Fruit fly (Drosophila melanogaster) whole organism, embryonic: Measurements from ENCODE around the gene CG14853.
A peak's percentile ranks its signal among the peaks of the same experiment; 100 is the strongest.

Experiments used
- Atf-2 ChIP-seq: fragments of 200-800 bp; sonication (Bioruptor generic); optimal IDR thresholded peaks from 2 replicates; lab custom pipeline; 2016; ENCODE audit warnings: missing biosample characterization, missing genetic modification characterization
- C15 ChIP-seq: fragments of 200-800 bp; sonication (Bioruptor generic); IDR thresholded peaks from 3 replicates; pipeline ENCODE4 v1.3.6; 2022; ENCODE audit warnings: missing biosample characterization, missing genetic modification characterization
- CG12071 ChIP-seq: fragments of 200-800 bp; sonication (Bioruptor generic); optimal IDR thresholded peaks from 3 replicates; lab custom pipeline; 2018; ENCODE audit warnings: missing biosample characterization, mild to moderate bottlenecking, missing genetic modification characterization
- CG12219 ChIP-seq: fragments of 200-800 bp; sonication (Bioruptor generic); optimal IDR thresholded peaks from 3 replicates; lab custom pipeline; 2018; ENCODE audit warnings: missing biosample characterization, mild to moderate bottlenecking, missing genetic modification characterization
- CG12236 ChIP-seq: fragments of 200-800 bp; sonication (Bioruptor generic); optimal IDR thresholded peaks from 2 replicates; lab custom pipeline; 2016; ENCODE audit warnings: missing biosample characterization, missing genetic modification characterization
- CG14860 ChIP-seq: fragments of 200-800 bp; sonication (Bioruptor generic); IDR thresholded peaks from 3 replicates; pipeline ENCODE4 v1.3.6; 2022; ENCODE audit warnings: missing biosample characterization, missing genetic modification characterization; ENCODE audit not compliant: partially characterized antibody
- CG1602 ChIP-seq: fragments of 200-800 bp; sonication (Bioruptor generic); optimal IDR thresholded peaks from 3 replicates; lab custom pipeline; 2016; ENCODE audit warnings: missing biosample characterization, missing genetic modification characterization
- CG16863 ChIP-seq: fragments of 200-800 bp; sonication (Bioruptor generic); optimal IDR thresholded peaks from 3 replicates; lab custom pipeline; 2016; ENCODE audit warnings: missing biosample characterization, missing genetic modification characterization
- CG17359 ChIP-seq: fragments of 200-800 bp; sonication (Bioruptor generic); optimal IDR thresholded peaks from 3 replicates; lab custom pipeline; 2018; ENCODE audit warnings: missing biosample characterization, mild to moderate bottlenecking, missing genetic modification characterization, moderate library complexity
- CG17361 ChIP-seq: fragments of 200-800 bp; sonication (Bioruptor generic); IDR thresholded peaks from 3 replicates; pipeline ENCODE4 v1.3.6; 2022; ENCODE audit warnings: missing biosample characterization, missing genetic modification characterization
- CG17385 ChIP-seq: fragments of 200-800 bp; sonication (Bioruptor generic); optimal IDR thresholded peaks from 3 replicates; lab custom pipeline; 2018; ENCODE audit warnings: missing biosample characterization, mild to moderate bottlenecking, missing genetic modification characterization
- CG1832 ChIP-seq: fragments of 200-800 bp; sonication (Bioruptor generic); optimal IDR thresholded peaks from 2 replicates; lab custom pipeline; 2017; ENCODE audit warnings: missing biosample characterization, mild to moderate bottlenecking, missing genetic modification characterization, inconsistent platforms
- CG18619 ChIP-seq: fragments of 200-800 bp; sonication (Bioruptor generic); optimal IDR thresholded peaks from 3 replicates; lab custom pipeline; 2017; ENCODE audit warnings: missing biosample characterization, mild to moderate bottlenecking, missing genetic modification characterization
- CG2712 ChIP-seq: fragments of 200-800 bp; optimal IDR thresholded peaks from 3 replicates; lab custom pipeline; 2019; ENCODE audit warnings: missing biosample characterization, mild to moderate bottlenecking, missing genetic modification characterization, moderate library complexity
- CG8388 ChIP-seq: fragments of 200-800 bp; sonication (Bioruptor generic); optimal IDR thresholded peaks from 2 replicates; lab custom pipeline; 2019; ENCODE audit warnings: missing biosample characterization, mild to moderate bottlenecking, missing genetic modification characterization, moderate library complexity
- CG8924 ChIP-seq: fragments of 200-800 bp; optimal IDR thresholded peaks from 3 replicates; lab custom pipeline; 2019; ENCODE audit warnings: missing biosample characterization, mild to moderate bottlenecking, missing genetic modification characterization, moderate library complexity
- CG9609 ChIP-seq: fragments of 200-800 bp; sonication (Bioruptor generic); optimal IDR thresholded peaks from 3 replicates; lab custom pipeline; 2016; ENCODE audit warnings: missing biosample characterization, missing genetic modification characterization
- CG9727 ChIP-seq: fragments of 200-800 bp; sonication (Bioruptor generic); optimal IDR thresholded peaks from 3 replicates; lab custom pipeline; 2017; ENCODE audit warnings: missing biosample characterization, mild to moderate bottlenecking, missing genetic modification characterization
- Chrac-16 ChIP-seq: fragments of 200-800 bp; sonication (Bioruptor generic); optimal IDR thresholded peaks from 3 replicates; lab custom pipeline; 2016; ENCODE audit warnings: missing biosample characterization, missing genetic modification characterization
- Dbx ChIP-seq: fragments of 200-800 bp; sonication (Bioruptor generic); IDR thresholded peaks from 3 replicates; pipeline ENCODE4 v1.3.6; 2022; ENCODE audit warnings: missing biosample characterization, missing genetic modification characterization
- HLHmδ ChIP-seq: fragments of 200-800 bp; sonication (Bioruptor generic); optimal IDR thresholded peaks from 2 replicates; lab custom pipeline; 2018; ENCODE audit warnings: missing biosample characterization, mild to moderate bottlenecking, missing genetic modification characterization, moderate library complexity
- Hey ChIP-seq: fragments of 200-800 bp; sonication (Bioruptor generic); optimal IDR thresholded peaks from 3 replicates; lab custom pipeline; 2018; ENCODE audit warnings: missing biosample characterization, mild to moderate bottlenecking, missing genetic modification characterization
- Hr3 ChIP-seq: fragments of 200-800 bp; sonication (Bioruptor generic); optimal IDR thresholded peaks from 3 replicates; lab custom pipeline; 2016; ENCODE audit warnings: missing biosample characterization, missing genetic modification characterization
- Hr51 ChIP-seq, 2 experiments: fragments of 200-800 bp; sonication (Bioruptor generic); optimal IDR thresholded peaks; 2 replicates in 1 of 2; 3 replicates in 1 of 2; lab custom pipeline; 2016 to 2018; ENCODE audit warnings: missing biosample characterization in 2 of 2, missing genetic modification characterization in 2 of 2, mild to moderate bottlenecking in 1 of 2, moderate library complexity in 1 of 2
- Hsf ChIP-seq: fragments of 200-800 bp; sonication (Bioruptor generic); optimal IDR thresholded peaks from 3 replicates; lab custom pipeline; 2016; ENCODE audit warnings: missing biosample characterization, missing genetic modification characterization
- Mad ChIP-seq: fragments of 200-800 bp; sonication (Bioruptor generic); optimal IDR thresholded peaks from 2 replicates; lab custom pipeline; 2016; ENCODE audit warnings: missing biosample characterization, missing genetic modification characterization
- Max ChIP-seq: fragments of 200-800 bp; sonication (Bioruptor generic); optimal IDR thresholded peaks from 2 replicates; lab custom pipeline; 2016; ENCODE audit warnings: missing biosample characterization, mild to moderate bottlenecking, missing genetic modification characterization
- NC2β ChIP-seq: fragments of 200-800 bp; sonication (Bioruptor generic); optimal IDR thresholded peaks from 2 replicates; lab custom pipeline; 2016; ENCODE audit warnings: missing biosample characterization, missing genetic modification characterization
- Nf-YB ChIP-seq: fragments of 200-800 bp; sonication (Bioruptor generic); optimal IDR thresholded peaks from 3 replicates; lab custom pipeline; 2019; ENCODE audit warnings: missing biosample characterization, mild to moderate bottlenecking, missing genetic modification characterization, moderate library complexity
- PHDP ChIP-seq: fragments of 200-800 bp; sonication (Bioruptor generic); optimal IDR thresholded peaks from 3 replicates; lab custom pipeline; 2018; ENCODE audit warnings: missing biosample characterization, mild to moderate bottlenecking, missing genetic modification characterization, moderate library complexity
- Six4 ChIP-seq: fragments of 200-800 bp; sonication (Bioruptor generic); optimal IDR thresholded peaks from 2 replicates; lab custom pipeline; 2016; ENCODE audit warnings: missing biosample characterization, missing genetic modification characterization
- Spps ChIP-seq: fragments of 200-800 bp; sonication (Bioruptor generic); optimal IDR thresholded peaks from 2 replicates; lab custom pipeline; 2018; ENCODE audit warnings: missing biosample characterization, mild to moderate bottlenecking, missing genetic modification characterization
- Ssrp ChIP-seq: fragments of 200-800 bp; sonication (Bioruptor generic); optimal IDR thresholded peaks from 2 replicates; lab custom pipeline; 2018; ENCODE audit warnings: missing biosample characterization, mild to moderate bottlenecking, missing genetic modification characterization, moderate library complexity
- aop ChIP-seq: fragments of 200-800 bp; sonication (Bioruptor generic); IDR thresholded peaks from 2 replicates; pipeline ENCODE4 v1.3.6; 2022; ENCODE audit warnings: missing biosample characterization, missing genetic modification characterization
- ash1 ChIP-seq: fragments of 200-800 bp; sonication (Bioruptor generic); optimal IDR thresholded peaks from 2 replicates; lab custom pipeline; 2018; ENCODE audit warnings: missing biosample characterization, mild to moderate bottlenecking, missing genetic modification characterization
- az2 ChIP-seq: fragments of 200-800 bp; sonication (Bioruptor generic); optimal IDR thresholded peaks from 3 replicates; lab custom pipeline; 2016; ENCODE audit warnings: missing biosample characterization, missing genetic modification characterization
- bab2 ChIP-seq: fragments of 200-800 bp; sonication (Bioruptor generic); optimal IDR thresholded peaks from 2 replicates; lab custom pipeline; 2016; ENCODE audit warnings: missing biosample characterization, missing genetic modification characterization
- chif ChIP-seq, 2 experiments: fragments of 200-800 bp; sonication (Bioruptor generic); optimal IDR thresholded peaks; 3 replicates each; lab custom pipeline; 2016; ENCODE audit warnings: missing biosample characterization in 2 of 2, missing genetic modification characterization in 2 of 2
- crol ChIP-seq: fragments of 200-800 bp; sonication (Bioruptor generic); IDR thresholded peaks from 2 replicates; pipeline ENCODE4 v1.3.6; 2022; ENCODE audit warnings: missing biosample characterization, missing genetic modification characterization
- cwo ChIP-seq: fragments of 200-800 bp; sonication (Bioruptor generic); optimal IDR thresholded peaks from 3 replicates; lab custom pipeline; 2017; ENCODE audit warnings: missing biosample characterization, missing genetic modification characterization, mild to moderate bottlenecking, moderate library complexity, missing genetic modification reagents
- dpn ChIP-seq, 2 experiments: fragments of 200-800 bp; sonication (Bioruptor generic); optimal IDR thresholded peaks; 3 replicates each; lab custom pipeline; 2016; ENCODE audit warnings: missing biosample characterization in 2 of 2, missing genetic modification characterization in 2 of 2
- kay ChIP-seq: fragments of 200-800 bp; sonication (Bioruptor generic); optimal IDR thresholded peaks from 2 replicates; lab custom pipeline; 2016; ENCODE audit warnings: missing biosample characterization, missing genetic modification characterization
- knrl ChIP-seq: fragments of 200-800 bp; sonication (Bioruptor generic); IDR thresholded peaks from 3 replicates; pipeline ENCODE4 v1.3.6; 2022; ENCODE audit warnings: missing biosample characterization, missing genetic modification characterization; ENCODE audit not compliant: partially characterized antibody
- maf-S ChIP-seq: fragments of 200-800 bp; sonication (Bioruptor generic); optimal IDR thresholded peaks from 2 replicates; lab custom pipeline; 2016; ENCODE audit warnings: missing biosample characterization, missing genetic modification characterization
- mld ChIP-seq: fragments of 200-800 bp; sonication (Bioruptor generic); IDR thresholded peaks from 3 replicates; pipeline ENCODE4 v1.3.6; 2022; ENCODE audit warnings: missing biosample characterization, missing genetic modification characterization; ENCODE audit not compliant: partially characterized antibody
- phol ChIP-seq: fragments of 200-800 bp; sonication (Bioruptor generic); optimal IDR thresholded peaks from 3 replicates; lab custom pipeline; 2018; ENCODE audit warnings: missing biosample characterization, mild to moderate bottlenecking, missing genetic modification characterization, moderate library complexity
- pum ChIP-seq: fragments of 200-800 bp; sonication (Bioruptor generic); optimal IDR thresholded peaks from 2 replicates; lab custom pipeline; 2016; ENCODE audit warnings: missing biosample characterization, missing genetic modification characterization
- salm ChIP-seq: fragments of 200-800 bp; sonication (Bioruptor generic); optimal IDR thresholded peaks from 2 replicates; lab custom pipeline; 2018; ENCODE audit warnings: missing biosample characterization, mild to moderate bottlenecking, missing genetic modification characterization
- sim ChIP-seq: fragments of 200-800 bp; sonication (Bioruptor generic); IDR thresholded peaks from 2 replicates; pipeline ENCODE4 v1.3.6; 2022; ENCODE audit warnings: missing biosample characterization, missing genetic modification characterization
- zf30C ChIP-seq: fragments of 200-800 bp; sonication (Bioruptor generic); optimal IDR thresholded peaks from 3 replicates; lab custom pipeline; 2018; ENCODE audit warnings: missing biosample characterization, mild to moderate bottlenecking, missing genetic modification characterization

The CG14853 gene

dm6 chr3R:14624088-14624619 is 14.7 kb downstream of the CG14853 start (continued):
- TF ChIP-seq cwo, result no peak
- TF ChIP-seq CG1832 (GFP tag; lab: Kevin White, UChicago), result peak; percentile 82
- TF ChIP-seq CG18619, result peak; percentile 15
- TF ChIP-seq Nf-YB (GFP tag; lab: Kevin White, UChicago), result peak; percentile 35
- TF ChIP-seq CG9609 (GFP tag; lab: Kevin White, UChicago), result peak; percentile 52
- TF ChIP-seq CG17359 (tag; lab: Kevin White, UChicago), result peak; percentile 50
- TF ChIP-seq ash1 (GFP tag; lab: Kevin White, UChicago), result no peak
- TF ChIP-seq knrl (GFP tag; lab: Robert Waterston, UW), result no peak
- TF ChIP-seq Atf-2, result peak; percentile 61
- TF ChIP-seq Dbx (GFP tag; lab: Robert Waterston, UW), result no peak
- no peak for TF ChIP-seq CG14860
- TF ChIP-seq kay, result peak; percentile 20
- TF ChIP-seq CG16863 (GFP tag; lab: Kevin White, UChicago), result peak; percentile 19
- peak; percentile 58 for TF ChIP-seq Chrac-16 (GFP tag; lab: Kevin White, UChicago)
- TF ChIP-seq CG12071, result no peak
- TF ChIP-seq Hr3 (GFP tag; lab: Kevin White, UChicago), result peak; percentile 53
- TF ChIP-seq Spps, result peak; percentile 23
- TF ChIP-seq sim (GFP tag; lab: Robert Waterston, UW), result 0 out of 2 replicates have a peak, but pooled peaks have one; percentile 8
- peak; percentile 84 for TF ChIP-seq CG2712 (tag; lab: Kevin White, UChicago)
- no peak for TF ChIP-seq zf30C (GFP tag; lab: Kevin White, UChicago)
- TF ChIP-seq Hey (tag; lab: Kevin White, UChicago), result no peak
- peak; percentile 12 for TF ChIP-seq maf-S (GFP tag; lab: Kevin White, UChicago)
- TF ChIP-seq Hsf (GFP tag; lab: Kevin White, UChicago), result peak; percentile 57
- no peak for TF ChIP-seq C15 (GFP tag; lab: Robert Waterston, UW)
- TF ChIP-seq mld (GFP tag; lab: Robert Waterston, UW), result 0 out of 3 replicates have a peak, but pooled peaks have one; percentile 3
- peak; percentile 75; the same call in 2 of the 3 replicates for TF ChIP-seq CG17361
- no peak for TF ChIP-seq salm (tag; lab: Kevin White, UChicago)
- TF ChIP-seq Mad (GFP tag; lab: Kevin White, UChicago), result peak; percentile 36
- peak; percentile 63 for TF ChIP-seq Ssrp (tag; lab: Kevin White, UChicago)
- TF ChIP-seq aop (GFP tag; lab: Robert Waterston, UW), result no peak
- TF ChIP-seq pum, result peak; percentile 2
- peak; percentile 10 for TF ChIP-seq CG12236 (GFP tag; lab: Kevin White, UChicago)
- peak; percentile 64 for TF ChIP-seq CG1602 (GFP tag; lab: Kevin White, UChicago)
- peak; percentile 73 for TF ChIP-seq phol
- peak; percentile 38 for TF ChIP-seq CG8924 (tag; lab: Kevin White, UChicago)
- TF ChIP-seq HLHmδ, result peak; percentile 12
- TF ChIP-seq PHDP, result peak; percentile 59
- TF ChIP-seq Hr51 (GFP tag; optimal IDR thresholded peaks at IDR 0.05; lab: Kevin White, UChicago), result peak in 1 of 2 experiments; percentile 12
- TF ChIP-seq CG17385 (GFP tag; lab: Kevin White, UChicago), result peak; percentile 25
- peak; percentile 70 for TF ChIP-seq CG9727 (GFP tag; lab: Kevin White, UChicago)
- no peak for TF ChIP-seq NC2β (GFP tag; lab: Kevin White, UChicago)
- TF ChIP-seq Max (GFP tag; lab: Kevin White, UChicago), result peak; percentile 30
- no peak for TF ChIP-seq crol (GFP tag; lab: Robert Waterston, UW)
- peak; percentile 61 for TF ChIP-seq az2 (GFP tag; lab: Kevin White, UChicago)
- TF ChIP-seq dpn (GFP tag; optimal IDR thresholded peaks at IDR 0.05; lab: Kevin White, UChicago), result peak; percentile 7 to 41
- TF ChIP-seq chif (GFP tag; optimal IDR thresholded peaks at IDR 0.05; lab: Kevin White, UChicago), result peak in 1 of 2 experiments; percentile 58
- TF ChIP-seq CG8388, result peak; percentile 66
- peak; percentile 45 for TF ChIP-seq CG12219 (GFP tag; lab: Kevin White, UChicago)
- TF ChIP-seq Six4, result peak; percentile 58
- peak; percentile 20 for TF ChIP-seq bab2 (GFP tag; lab: Kevin White, UChicago)
